Fruit fly (Drosophila melanogaster): Measurements from ENCODE around the gene GstO1.

DNA sequence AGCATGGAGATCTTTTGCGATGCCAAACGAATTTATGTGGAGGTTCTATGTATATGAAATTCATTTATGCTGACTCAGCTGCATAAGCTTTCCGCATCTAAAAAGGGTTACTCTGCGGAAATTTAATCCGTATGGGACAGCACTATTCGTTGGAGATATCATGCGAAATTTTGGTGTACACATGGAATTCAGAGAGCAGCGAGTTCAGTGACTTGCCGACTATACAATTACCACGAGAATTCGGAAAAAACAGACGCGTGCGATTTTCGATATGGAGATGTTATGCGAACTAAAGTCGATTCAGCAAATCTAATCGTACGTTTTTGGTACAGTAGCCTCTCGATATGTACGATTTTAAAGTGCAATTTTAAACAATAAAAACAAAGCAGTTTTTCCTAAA lies 3.2 kb upstream of the GstO1 start:
- TF ChIP-seq lz (GFP tag; optimal IDR thresholded peaks at IDR 0.05) (no peak), CG6163 (GFP tag; IDR thresholded peaks at IDR 0.05) (no peak), CG6854 (GFP tag; optimal IDR thresholded peaks at IDR 0.05) (no peak), Blimp-1 (GFP tag; optimal IDR thresholded peaks at IDR 0.05) (no peak)

All from whole organism, prepupa.